Worm (Caenorhabditis elegans): ENCODE data around the gene Y39A3CL.7.

DNA sequence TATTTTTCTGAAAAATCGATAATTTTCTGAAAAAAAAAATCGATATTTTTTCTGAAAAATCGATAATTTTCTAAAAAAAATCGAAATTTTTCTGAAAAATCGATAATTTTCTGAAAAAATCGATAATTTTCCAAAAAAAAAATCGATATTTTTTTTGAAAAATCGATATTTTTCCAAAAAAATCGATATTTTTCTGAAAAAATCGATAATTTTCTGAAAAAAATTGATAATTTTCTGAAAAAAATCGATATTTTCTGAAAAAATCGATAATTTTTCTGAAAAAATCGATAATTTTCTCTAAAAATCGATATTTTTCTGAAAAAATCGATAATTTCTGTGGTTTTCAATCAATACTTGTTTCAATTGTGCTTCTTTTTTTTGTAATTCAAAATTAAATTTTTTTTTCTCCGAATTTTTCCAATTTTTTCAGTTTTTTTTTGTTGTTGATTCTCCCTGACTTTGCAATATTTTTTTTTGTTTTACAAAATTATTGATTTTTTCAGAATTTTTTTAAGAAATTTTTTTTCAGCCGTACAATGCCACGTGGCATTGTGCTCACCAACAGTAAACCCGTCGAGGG is 9.4 kb downstream of the Y39A3CL.7 start, which contains the start of gene rexd-1:
- no peak for TF ChIP-seq Y79H2A.3 (GFP tag; conservative IDR thresholded peaks at IDR 0.05)
- TF ChIP-seq fkh-3 (tag; optimal IDR thresholded peaks at IDR 0.05): no peak
- no peak for TF ChIP-seq F57A8.1 (GFP tag; optimal IDR thresholded peaks at IDR 0.05)
- TF ChIP-seq F23B12.7 (tag; optimal IDR thresholded peaks at IDR 0.05; ENCODE audit: insufficient read depth): no peak
- TF ChIP-seq F33H1.4 (GFP tag; IDR thresholded peaks at IDR 0.05): no peak
- TF ChIP-seq lin-54 (GFP tag; optimal IDR thresholded peaks at IDR 0.05): no peak
- TF ChIP-seq snpc-4 (GFP tag; optimal IDR thresholded peaks at IDR 0.05): no peak
- TF ChIP-seq snpc-4 (tag; optimal IDR thresholded peaks at IDR 0.05): no peak
- TF ChIP-seq bed-2 (GFP tag; IDR thresholded peaks at IDR 0.05): no peak
- TF ChIP-seq snpc-1.3 (tag; optimal IDR thresholded peaks at IDR 0.05; ENCODE audit: insufficient read depth): no peak
- TF ChIP-seq die-1 (tag; optimal IDR thresholded peaks at IDR 0.05): no peak
- TF ChIP-seq B0261.1 (tag; optimal IDR thresholded peaks at IDR 0.05): no peak
- TF ChIP-seq Y56A3A.18 (GFP tag; IDR thresholded peaks at IDR 0.05): no peak
